Worm (Caenorhabditis elegans) whole organism, L3 larva: ENCODE measurements around the gene num-1.

Source experiments
- R02D3.7 ChIP-seq: fragments of 150-350 bp; optimal IDR thresholded peaks from 2 replicates; lab custom pipeline; 2014; ENCODE audit warnings: missing biosample characterization, missing genetic modification characterization
- ZK546.5 ChIP-seq: sonication (generic microtip); optimal IDR thresholded peaks from 2 replicates; lab custom pipeline; 2017; ENCODE audit warnings: missing biosample characterization, missing genetic modification characterization
- aly-2 ChIP-seq: fragments of 150-350 bp; optimal IDR thresholded peaks from 2 replicates; lab custom pipeline; 2014; ENCODE audit warnings: missing biosample characterization, missing genetic modification characterization
- ama-1 ChIP-seq: fragments of 150-350 bp; optimal IDR thresholded peaks from 2 replicates; lab custom pipeline; 2018
- ceh-16 ChIP-seq: sonication (generic microtip); optimal IDR thresholded peaks from 2 replicates; lab custom pipeline; 2017; ENCODE audit warnings: missing biosample characterization, missing genetic modification characterization
- ceh-28 ChIP-seq: fragments of 150-350 bp; optimal IDR thresholded peaks from 2 replicates; lab custom pipeline; 2014; ENCODE audit warnings: missing biosample characterization, missing genetic modification reagents, missing genetic modification characterization
- daf-12 ChIP-seq: fragments of 150-350 bp; optimal IDR thresholded peaks from 2 replicates; lab custom pipeline; 2014; ENCODE audit warnings: missing biosample characterization, missing genetic modification reagents, missing genetic modification characterization
- egl-27 ChIP-seq: sonication (generic microtip); optimal IDR thresholded peaks from 4 replicates; lab custom pipeline; 2017; ENCODE audit warnings: missing biosample characterization, missing genetic modification reagents, missing genetic modification characterization
- elt-1 ChIP-seq: fragments of 150-350 bp; optimal IDR thresholded peaks from 2 replicates; lab custom pipeline; 2014; ENCODE audit warnings: missing biosample characterization, missing genetic modification characterization
- elt-3 ChIP-seq, 3 experiments: fragments of 150-350 bp in 1 of 3; sonication (generic microtip) in 2 of 3; optimal IDR thresholded peaks; 2 replicates in 2 of 3; 4 replicates in 1 of 3; lab custom pipeline; 2014 to 2017; ENCODE audit warnings: missing biosample characterization in 3 of 3, missing genetic modification characterization in 3 of 3
- fkh-10 ChIP-seq: sonication (generic microtip); optimal IDR thresholded peaks from 2 replicates; lab custom pipeline; 2017; ENCODE audit warnings: missing biosample characterization, missing genetic modification reagents, missing genetic modification characterization
- fkh-2 ChIP-seq: fragments of 150-350 bp; optimal IDR thresholded peaks from 2 replicates; lab custom pipeline; 2014; ENCODE audit warnings: missing biosample characterization, missing genetic modification reagents, missing genetic modification characterization
- fos-1 ChIP-seq: fragments of 150-350 bp; optimal IDR thresholded peaks from 2 replicates; lab custom pipeline; 2014; ENCODE audit warnings: missing biosample characterization, missing genetic modification characterization
- hmg-11 ChIP-seq: sonication (generic microtip); optimal IDR thresholded peaks from 2 replicates; lab custom pipeline; 2016; ENCODE audit warnings: missing genetic modification characterization, missing compliant biosample characterization
- jun-1 ChIP-seq: fragments of 150-350 bp; optimal IDR thresholded peaks from 2 replicates; lab custom pipeline; 2014; ENCODE audit warnings: missing biosample characterization, missing genetic modification reagents, missing genetic modification characterization
- lin-15B ChIP-seq: fragments of 150-350 bp; optimal IDR thresholded peaks from 2 replicates; lab custom pipeline; 2014; ENCODE audit warnings: missing biosample characterization, missing genetic modification characterization
- lin-39 ChIP-seq: fragments of 150-350 bp; optimal IDR thresholded peaks from 2 replicates; lab custom pipeline; 2018; ENCODE audit warnings: missing biosample characterization, missing genetic modification reagents, missing genetic modification characterization
- lsy-12 ChIP-seq: sonication (generic microtip); optimal IDR thresholded peaks from 2 replicates; lab custom pipeline; 2016; ENCODE audit warnings: mild to moderate bottlenecking, missing genetic modification characterization, missing compliant biosample characterization
- mdl-1 ChIP-seq: fragments of 150-350 bp; optimal IDR thresholded peaks from 2 replicates; lab custom pipeline; 2014; ENCODE audit warnings: missing biosample characterization, missing genetic modification characterization
- mml-1 ChIP-seq: fragments of 150-350 bp; sonication (generic microtip); optimal IDR thresholded peaks from 3 replicates; lab custom pipeline; 2014; ENCODE audit warnings: missing biosample characterization, missing genetic modification characterization
- nfya-1 ChIP-seq: sonication (generic microtip); optimal IDR thresholded peaks from 2 replicates; lab custom pipeline; 2017; ENCODE audit warnings: missing genetic modification characterization, mild to moderate bottlenecking, missing compliant biosample characterization, antibody characterized with exemption, moderate library complexity; ENCODE audit not compliant: insufficient read depth
- nhr-11 ChIP-seq: fragments of 150-350 bp; optimal IDR thresholded peaks from 2 replicates; lab custom pipeline; 2014; ENCODE audit warnings: missing biosample characterization, missing genetic modification characterization
- nhr-25 ChIP-seq: sonication (generic microtip); optimal IDR thresholded peaks from 2 replicates; lab custom pipeline; 2017; ENCODE audit warnings: missing biosample characterization, missing genetic modification characterization
- nhr-28 ChIP-seq: fragments of 150-350 bp; optimal IDR thresholded peaks from 2 replicates; lab custom pipeline; 2014; ENCODE audit warnings: missing biosample characterization, missing genetic modification characterization
- nhr-67 ChIP-seq: fragments of 150-350 bp; optimal IDR thresholded peaks from 2 replicates; lab custom pipeline; 2014; ENCODE audit warnings: missing biosample characterization, missing genetic modification characterization
- nhr-76 ChIP-seq: fragments of 150-350 bp; sonication (generic microtip); optimal IDR thresholded peaks from 5 replicates; lab custom pipeline; 2014; ENCODE audit warnings: missing biosample characterization, missing genetic modification characterization
- nhr-77 ChIP-seq: fragments of 150-350 bp; optimal IDR thresholded peaks from 2 replicates; lab custom pipeline; 2014; ENCODE audit warnings: missing biosample characterization, missing genetic modification characterization
- pqm-1 ChIP-seq: fragments of 150-350 bp; optimal IDR thresholded peaks from 2 replicates; lab custom pipeline; 2017; ENCODE audit warnings: missing biosample characterization, missing genetic modification characterization, inconsistent platforms
- snpc-4 ChIP-seq: fragments of 150-350 bp; optimal IDR thresholded peaks from 2 replicates; lab custom pipeline; 2014; ENCODE audit warnings: missing biosample characterization, missing genetic modification characterization
- tbx-2 ChIP-seq: sonication (generic microtip); optimal IDR thresholded peaks from 2 replicates; lab custom pipeline; 2016; ENCODE audit warnings: mild to moderate bottlenecking, missing genetic modification characterization, missing compliant biosample characterization
- unc-39 ChIP-seq: sonication (generic microtip); optimal IDR thresholded peaks from 4 replicates; lab custom pipeline; 2017; ENCODE audit warnings: missing biosample characterization, missing genetic modification characterization
- ztf-11 ChIP-seq: fragments of 150-350 bp; optimal IDR thresholded peaks from 2 replicates; lab custom pipeline; 2014; ENCODE audit warnings: missing biosample characterization, missing genetic modification characterization
- ztf-4 ChIP-seq: fragments of 150-350 bp; optimal IDR thresholded peaks from 2 replicates; lab custom pipeline; 2014; ENCODE audit warnings: missing biosample characterization, missing genetic modification characterization

Gene num-1

ce11 chrV:20829511-20829910 is at the start of gene num-1:
num-1 (plus strand) TSS chrV:20829811.
- no peak for TF ChIP-seq fkh-10 (GFP tag; lab: Kevin White, UChicago)
- TF ChIP-seq, all 47 proteins: peak for 0

ce11 chrV:20780400-20780799 is 49.2 kb upstream of the num-1 start, which contains the start of gene hif-1:
hif-1 (plus strand) TSS chrV:20780407.
- peak; percentile 65 for TF ChIP-seq ama-1 (lab: Kevin White, UChicago)
- TF ChIP-seq nfya-1 (tag; lab: Kevin White, UChicago): peak; percentile 65
- no peak for TF ChIP-seq elt-1 (tag; lab: Kevin White, UChicago)

- peak; percentile 27 for TF ChIP-seq ama-1 (lab: Kevin White, UChicago)
- TF ChIP-seq pqm-1 (tag; lab: Kevin White, UChicago): no peak
- no peak for TF ChIP-seq elt-3 (tag; optimal IDR thresholded peaks at IDR 0.05; lab: Kevin White, UChicago)
Measured at ce11 chrV:20781346-20781952, 48.2 kb upstream of the num-1 start.

ce11 chrV:20782188-20782587 is 47.4 kb upstream of the num-1 start:
- peak; percentile 86 for TF ChIP-seq ama-1 (lab: Kevin White, UChicago)
- TF ChIP-seq elt-1 (tag; lab: Kevin White, UChicago): no peak
- TF ChIP-seq ceh-28 (tag; lab: Kevin White, UChicago): peak; percentile 3
- peak; percentile 33 for TF ChIP-seq lin-15B (tag; lab: Kevin White, UChicago)
- peak; percentile 38 for TF ChIP-seq hmg-11 (tag; lab: Kevin White, UChicago)
- TF ChIP-seq ZK546.5: no peak
- TF ChIP-seq R02D3.7 (tag; lab: Kevin White, UChicago): no peak
- TF ChIP-seq fos-1 (tag; lab: Kevin White, UChicago): no peak
- no peak for TF ChIP-seq nhr-67
- TF ChIP-seq jun-1 (tag; lab: Kevin White, UChicago): no peak
- TF ChIP-seq nfya-1 (tag; lab: Kevin White, UChicago): peak; percentile 87
- TF ChIP-seq ceh-16 (tag; lab: Kevin White, UChicago): no peak
- no peak for TF ChIP-seq nhr-76 (tag; lab: Kevin White, UChicago)
- TF ChIP-seq nhr-77 (tag; lab: Kevin White, UChicago): no peak
- TF ChIP-seq fkh-10 (GFP tag; lab: Kevin White, UChicago): peak; percentile 98
- no peak for TF ChIP-seq snpc-4 (tag; lab: Kevin White, UChicago)
- no peak for TF ChIP-seq nhr-11 (tag; lab: Kevin White, UChicago)
- TF ChIP-seq ztf-11 (tag; lab: Kevin White, UChicago): no peak
- TF ChIP-seq unc-39 (tag; lab: Kevin White, UChicago): no peak
- no peak for TF ChIP-seq pqm-1 (tag; lab: Kevin White, UChicago)
- no peak for TF ChIP-seq nhr-25 (tag; lab: Kevin White, UChicago)
- TF ChIP-seq lsy-12 (tag; lab: Kevin White, UChicago): peak; percentile 48
- no peak for TF ChIP-seq egl-27
- TF ChIP-seq ztf-4 (tag; lab: Kevin White, UChicago): no peak
- TF ChIP-seq aly-2 (tag; lab: Kevin White, UChicago): no peak
- TF ChIP-seq nhr-28 (tag; lab: Kevin White, UChicago): no peak
- TF ChIP-seq lin-39 (tag; lab: Kevin White, UChicago): peak; percentile 33
- TF ChIP-seq tbx-2 (tag; lab: Kevin White, UChicago): no peak
- peak; percentile 24 for TF ChIP-seq mdl-1 (tag; lab: Kevin White, UChicago)
- no peak for TF ChIP-seq daf-12 (tag; lab: Kevin White, UChicago)

ce11 chrV:20783642-20784041 is 46.0 kb upstream of the num-1 start:
- TF ChIP-seq ztf-4 (tag; lab: Kevin White, UChicago) (no peak), mml-1 (tag; lab: Kevin White, UChicago) (no peak), lsy-12 (tag; lab: Kevin White, UChicago) (no peak), nhr-11 (tag; lab: Kevin White, UChicago) (no peak), nhr-67 (no peak), snpc-4 (tag; lab: Kevin White, UChicago) (no peak), ama-1 (lab: Kevin White, UChicago) (no peak), nhr-25 (tag; lab: Kevin White, UChicago) (no peak), fkh-2 (tag; lab: Kevin White, UChicago) (no peak), tbx-2 (tag; lab: Kevin White, UChicago) (no peak)
